Worm (Caenorhabditis elegans): ENCODE measurements around the gene cnt-2.

cnt-2 gene

DNA sequence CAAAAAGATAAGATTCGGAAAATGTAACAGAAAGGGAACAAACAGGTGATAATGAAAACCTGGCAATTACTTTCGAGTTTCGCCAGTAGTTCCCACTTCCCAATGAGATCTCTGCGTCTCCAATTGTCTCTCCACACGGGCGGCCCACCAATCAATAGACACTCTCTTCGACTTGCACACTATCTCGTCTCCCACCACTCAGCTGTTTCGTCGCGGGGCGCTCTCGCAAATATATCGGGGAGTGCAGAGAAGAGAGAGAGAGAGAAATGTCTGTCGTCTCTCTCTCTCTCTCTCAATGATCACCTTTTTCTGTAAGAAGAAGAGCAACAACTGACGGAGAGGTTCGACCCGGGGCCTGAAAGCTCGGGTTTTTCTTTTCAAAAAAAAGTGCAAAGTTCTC, 65.4 kb downstream of the cnt-2 start (continued):
- TF ChIP-seq sox-4 (tag; optimal IDR thresholded peaks at IDR 0.05): no peak
- peak; percentile 9 for TF ChIP-seq C04F5.9 (tag; optimal IDR thresholded peaks at IDR 0.05)
- TF ChIP-seq dsc-1 (tag; optimal IDR thresholded peaks at IDR 0.05): peak; percentile 84
- TF ChIP-seq pag-3 (tag; optimal IDR thresholded peaks at IDR 0.05; ENCODE audit: borderline replicate concordance, insufficient read depth): peak; percentile 59
- TF ChIP-seq nhr-90 (tag; optimal IDR thresholded peaks at IDR 0.05; ENCODE audit: poor library complexity): peak; percentile 81
- TF ChIP-seq F16B12.6 (tag; optimal IDR thresholded peaks at IDR 0.05): peak; percentile 11
- peak; percentile 81 for TF ChIP-seq unc-86 (tag; optimal IDR thresholded peaks at IDR 0.05)
- no peak for TF ChIP-seq vab-15 (tag; optimal IDR thresholded peaks at IDR 0.05)
- TF ChIP-seq unc-30 (tag; optimal IDR thresholded peaks at IDR 0.05): no peak
- TF ChIP-seq ztf-11 (tag; optimal IDR thresholded peaks at IDR 0.05): peak in 1 of 2 experiments; percentile 50
- TF ChIP-seq nhr-28 (tag; optimal IDR thresholded peaks at IDR 0.05): no peak
- no peak for TF ChIP-seq ceh-90 (tag; optimal IDR thresholded peaks at IDR 0.05)
- peak; percentile 76 to 87 for TF ChIP-seq efl-1 (optimal IDR thresholded peaks at IDR 0.05)
- peak; percentile 70 to 94 for TF ChIP-seq efl-1 (GFP tag; optimal IDR thresholded peaks at IDR 0.05 in 1 of 2)
- TF ChIP-seq nhr-85 (tag): peak; percentile 96
- TF ChIP-seq nhr-77 (tag; optimal IDR thresholded peaks at IDR 0.05): peak; percentile 57
- TF ChIP-seq jun-1 (tag; optimal IDR thresholded peaks at IDR 0.05): peak; percentile 80
- TF ChIP-seq nhr-76 (tag; optimal IDR thresholded peaks at IDR 0.05): peak; percentile 50
- peak; percentile 55 for TF ChIP-seq nhr-237 (tag; optimal IDR thresholded peaks at IDR 0.05)
- TF ChIP-seq nhr-47 (tag; optimal IDR thresholded peaks at IDR 0.05): peak; percentile 91
- TF ChIP-seq pqm-1 (tag; optimal IDR thresholded peaks at IDR 0.05): no peak
- TF ChIP-seq hlh-4 (tag; optimal IDR thresholded peaks at IDR 0.05): no peak
- TF ChIP-seq ceh-8 (GFP tag; optimal IDR thresholded peaks at IDR 0.05): peak; percentile 5
- TF ChIP-seq mab-9 (GFP tag; IDR thresholded peaks at IDR 0.05): peak; percentile 67
- peak; percentile 70 for TF ChIP-seq lin-39 (tag; optimal IDR thresholded peaks at IDR 0.05)
- no peak for TF ChIP-seq tlp-1 (tag; optimal IDR thresholded peaks at IDR 0.05)
- TF ChIP-seq egl-13 (tag; optimal IDR thresholded peaks at IDR 0.05): peak; percentile 33
- peak; percentile 5 for TF ChIP-seq mef-2 (tag; optimal IDR thresholded peaks at IDR 0.05)
- no peak for TF ChIP-seq nhr-12 (tag; optimal IDR thresholded peaks at IDR 0.05)
- TF ChIP-seq elt-3 (tag; optimal IDR thresholded peaks at IDR 0.05): peak in 3 of 6 experiments; percentile 16 to 52 (median 36)
- no peak for TF ChIP-seq efl-3 (GFP tag; optimal IDR thresholded peaks at IDR 0.05)
- TF ChIP-seq sptf-1 (tag; optimal IDR thresholded peaks at IDR 0.05): no peak
- no peak for TF ChIP-seq alr-1 (tag; optimal IDR thresholded peaks at IDR 0.05; ENCODE audit: borderline replicate concordance)
- peak in 1 of 2 experiments; percentile 84 for TF ChIP-seq mdl-1 (tag; optimal IDR thresholded peaks at IDR 0.05)
- TF ChIP-seq ceh-82 (tag; optimal IDR thresholded peaks at IDR 0.05): peak; percentile 79 to 89 (median 83)
- TF ChIP-seq fkh-10 (GFP tag; optimal IDR thresholded peaks at IDR 0.05): peak; percentile 11
- TF ChIP-seq zip-4 (GFP tag; optimal IDR thresholded peaks at IDR 0.05): peak; percentile 46
- peak; percentile 81 for TF ChIP-seq mep-1 (tag; optimal IDR thresholded peaks at IDR 0.05)
- peak; percentile 91 for TF ChIP-seq swsn-7 (tag; optimal IDR thresholded peaks at IDR 0.05)
- TF ChIP-seq skn-1 (tag; optimal IDR thresholded peaks at IDR 0.05): peak; percentile 77
- peak; percentile 76 for TF ChIP-seq fos-1 (tag; optimal IDR thresholded peaks at IDR 0.05)
- TF ChIP-seq ztf-4 (tag; optimal IDR thresholded peaks at IDR 0.05): peak; percentile 82
- peak; percentile 92 for TF ChIP-seq C34B4.2 (tag; optimal IDR thresholded peaks at IDR 0.05)
- peak; percentile 95 for TF ChIP-seq snu-23 (GFP tag; optimal IDR thresholded peaks at IDR 0.05)
- no peak for TF ChIP-seq fkh-4 (tag; optimal IDR thresholded peaks at IDR 0.05; ENCODE audit: borderline replicate concordance)
- TF ChIP-seq aha-1 (tag; optimal IDR thresholded peaks at IDR 0.05): peak; percentile 21
- no peak; the same call in 1 of the 2 replicates for TF ChIP-seq ceh-88 (GFP tag; IDR thresholded peaks at IDR 0.05)
- TF ChIP-seq ceh-63 (GFP tag; optimal IDR thresholded peaks at IDR 0.05): no peak
- TF ChIP-seq snpc-4 (tag; optimal IDR thresholded peaks at IDR 0.05): peak; percentile 60
- TF ChIP-seq Y116A8C.19 (tag; optimal IDR thresholded peaks at IDR 0.05; ENCODE audit: borderline replicate concordance): no peak
- TF ChIP-seq rnt-1 (tag; optimal IDR thresholded peaks at IDR 0.05): peak; percentile 93
- TF ChIP-seq lin-13 (GFP tag; optimal IDR thresholded peaks at IDR 0.05): peak; percentile 74
- TF ChIP-seq nhr-19 (GFP tag; conservative IDR thresholded peaks at IDR 0.05): peak; percentile 93
- peak; percentile 54 for TF ChIP-seq irx-1 (tag; optimal IDR thresholded peaks at IDR 0.05)
